Fruit fly (Drosophila melanogaster): Measurements from ENCODE around the gene Noc1.

The Noc1 gene

DNA sequence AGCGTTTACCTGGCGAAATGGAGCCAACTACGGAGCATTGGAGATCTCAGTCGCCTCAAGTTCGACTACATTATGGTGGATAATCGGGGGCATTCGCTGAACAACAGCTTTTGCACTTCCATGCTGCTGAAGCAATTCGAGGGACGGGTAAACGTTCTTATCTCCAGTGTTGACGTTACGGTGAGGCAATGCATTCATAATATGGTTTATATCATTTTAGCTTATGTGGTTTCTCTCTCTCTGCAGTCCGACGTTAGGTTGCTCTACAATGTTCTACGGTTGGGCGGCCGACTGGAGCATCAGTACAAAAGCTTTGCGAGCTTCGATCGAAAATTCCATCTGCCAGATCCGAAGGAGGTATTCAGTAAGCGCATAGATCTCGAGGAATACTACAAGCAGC lies 8.7 kb upstream of the Noc1 start:
- TF ChIP-seq toe (GFP tag; optimal IDR thresholded peaks at IDR 0.05): no peak
- peak; percentile 18 for TF ChIP-seq cic (GFP tag; optimal IDR thresholded peaks at IDR 0.05)

DNA sequence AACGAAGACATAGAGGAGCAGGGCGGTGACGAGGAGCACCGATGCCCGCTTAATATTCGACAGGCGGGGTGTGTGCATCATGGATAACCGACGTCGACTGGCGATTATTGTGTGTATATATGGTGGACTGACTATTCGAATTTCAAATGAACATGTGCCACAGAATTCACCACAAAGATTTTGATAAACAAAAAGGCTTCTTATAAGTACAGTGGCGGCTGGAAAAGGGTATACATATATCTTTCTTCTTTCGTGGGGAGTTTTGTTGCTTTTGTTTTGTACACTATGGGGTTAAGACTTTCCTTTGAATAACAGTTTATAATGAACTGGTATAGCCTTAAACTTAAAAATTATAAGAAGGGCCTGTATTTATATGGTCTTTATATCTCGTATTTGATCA lies 4.8 kb upstream of the Noc1 start, which contains the start of gene CG6310:
TSS of gene CG6310 (minus strand) at position 101 of the 400 bp plus-strand sequence.
- peak; percentile 29 for TF ChIP-seq Mnt (GFP tag; optimal IDR thresholded peaks at IDR 0.05)
- no peak for TF ChIP-seq ovo (GFP tag; optimal IDR thresholded peaks at IDR 0.05)

DNA sequence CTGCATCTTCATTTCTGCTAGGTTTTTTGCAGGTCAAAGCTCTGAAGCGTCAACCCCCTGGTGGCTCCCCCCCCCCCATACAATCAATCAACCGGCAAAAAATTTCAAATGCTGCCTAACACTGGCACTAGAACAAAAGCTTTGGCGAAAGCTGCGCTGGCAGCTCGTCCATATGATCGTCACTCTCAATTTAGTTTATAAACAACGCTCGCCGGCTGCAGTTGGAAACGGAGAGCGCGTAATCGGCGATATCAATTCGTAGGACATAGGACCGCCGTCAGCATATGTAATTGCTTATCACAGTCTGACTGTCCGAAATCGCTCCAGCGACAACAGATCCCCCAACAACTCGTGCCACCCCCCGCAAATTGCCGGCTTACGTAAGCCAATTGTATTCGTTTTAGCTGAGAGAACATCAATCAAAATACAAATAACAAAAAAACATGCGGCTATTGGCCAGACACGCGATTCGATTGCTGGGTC lies 4.2 kb upstream of the Noc1 start, which contains the start of gene Mocs1:
TSS of gene Mocs1 (plus strand) at position 155 of the 483 bp plus-strand sequence.
- TF ChIP-seq cnc (optimal IDR thresholded peaks at IDR 0.05): no peak
- peak; percentile 36 for TF ChIP-seq CG11617 (GFP tag; optimal IDR thresholded peaks at IDR 0.05)
- no peak for TF ChIP-seq CG5204 (GFP tag; optimal IDR thresholded peaks at IDR 0.05)
- TF ChIP-seq CG14711 (tag; optimal IDR thresholded peaks at IDR 0.05): peak; percentile 43
- TF ChIP-seq CG1620 (GFP tag; optimal IDR thresholded peaks at IDR 0.05): no peak
- no peak for TF ChIP-seq toe (GFP tag; optimal IDR thresholded peaks at IDR 0.05)
- peak; percentile 63 for TF ChIP-seq CG7101 (tag; optimal IDR thresholded peaks at IDR 0.05)
- no peak for TF ChIP-seq Hr96 (GFP tag; optimal IDR thresholded peaks at IDR 0.05)
- TF ChIP-seq cic (GFP tag; optimal IDR thresholded peaks at IDR 0.05): peak; percentile 79
- no peak for TF ChIP-seq Clk (GFP tag; optimal IDR thresholded peaks at IDR 0.05)
- peak; percentile 89 for TF ChIP-seq Mnt (GFP tag; optimal IDR thresholded peaks at IDR 0.05)
- peak; percentile 56 for TF ChIP-seq ovo (GFP tag; optimal IDR thresholded peaks at IDR 0.05)
- peak; percentile 46 for TF ChIP-seq pad (GFP tag; optimal IDR thresholded peaks at IDR 0.05)
- TF ChIP-seq tj (GFP tag; optimal IDR thresholded peaks at IDR 0.05): peak; percentile 98
- TF ChIP-seq CG12768 (GFP tag; optimal IDR thresholded peaks at IDR 0.05): peak; percentile 70
- peak; percentile 23 for TF ChIP-seq CG7045 (GFP tag; optimal IDR thresholded peaks at IDR 0.05)
- TF ChIP-seq CG33017 (tag; optimal IDR thresholded peaks at IDR 0.05): peak; percentile 22
- peak; percentile 13 for TF ChIP-seq bab1 (GFP tag; optimal IDR thresholded peaks at IDR 0.05)
- TF ChIP-seq Crg-1 (GFP tag; optimal IDR thresholded peaks at IDR 0.05): peak; percentile 48
- no peak for TF ChIP-seq kay (GFP tag; ENCODE audit: borderline replicate concordance)

DNA sequence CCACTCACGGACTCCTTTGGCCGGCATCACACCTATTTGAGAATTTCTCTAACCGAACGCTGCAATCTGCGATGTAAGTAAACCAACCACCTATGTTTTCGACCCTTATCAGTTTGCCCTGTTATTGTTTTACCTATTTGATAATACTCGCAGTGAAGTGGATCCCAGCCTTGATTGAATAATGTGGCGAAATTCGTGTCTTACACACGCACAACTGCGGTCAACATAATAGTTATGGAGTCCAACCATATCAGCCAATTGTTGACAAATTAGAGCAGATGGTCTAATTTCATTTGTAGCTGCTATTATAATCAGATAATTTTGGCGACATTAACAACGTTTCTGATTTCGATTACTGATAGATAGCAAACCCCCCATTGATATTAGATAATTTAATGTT lies 3.5 kb upstream of the Noc1 start:
- TF ChIP-seq CG7101 (tag; optimal IDR thresholded peaks at IDR 0.05) (no peak), CG14711 (tag; optimal IDR thresholded peaks at IDR 0.05) (no peak), kay (GFP tag; ENCODE audit: borderline replicate concordance) (no peak), Mnt (GFP tag; optimal IDR thresholded peaks at IDR 0.05) (no peak), CG33017 (tag; optimal IDR thresholded peaks at IDR 0.05) (no peak), cic (GFP tag; optimal IDR thresholded peaks at IDR 0.05) (no peak), pad (GFP tag; optimal IDR thresholded peaks at IDR 0.05) (no peak), CG12768 (GFP tag; optimal IDR thresholded peaks at IDR 0.05) (no peak), Crg-1 (GFP tag; optimal IDR thresholded peaks at IDR 0.05) (no peak), bab1 (GFP tag; optimal IDR thresholded peaks at IDR 0.05) (no peak), CG7045 (GFP tag; optimal IDR thresholded peaks at IDR 0.05) (no peak), tj (GFP tag; optimal IDR thresholded peaks at IDR 0.05) (no peak), Clk (GFP tag; optimal IDR thresholded peaks at IDR 0.05) (no peak), CG5204 (GFP tag; optimal IDR thresholded peaks at IDR 0.05) (no peak), ovo (GFP tag; optimal IDR thresholded peaks at IDR 0.05) (no peak)

DNA sequence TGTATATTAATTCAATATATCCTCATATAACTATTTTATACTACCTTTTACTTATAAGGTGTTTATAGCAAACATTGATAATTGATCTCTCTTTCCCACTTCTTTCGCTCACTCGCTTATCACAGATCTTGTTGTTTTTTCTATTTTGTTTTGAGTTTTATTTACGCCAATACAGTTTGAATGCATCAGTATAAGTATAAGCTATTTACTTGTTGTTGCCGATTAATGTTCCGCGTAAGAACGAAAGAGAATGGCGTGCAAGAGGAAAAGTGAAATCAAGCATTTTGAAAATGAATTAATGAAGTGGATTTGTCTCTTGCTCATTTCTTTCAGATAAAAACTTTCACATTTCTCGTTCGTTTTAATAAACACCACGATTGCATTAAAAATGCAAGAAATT lies 9.0 kb downstream of the Noc1 start:
- TF ChIP-seq CG11617 (GFP tag; optimal IDR thresholded peaks at IDR 0.05) (no peak), Hr96 (GFP tag; optimal IDR thresholded peaks at IDR 0.05) (no peak), CG12768 (GFP tag; optimal IDR thresholded peaks at IDR 0.05) (no peak), tj (GFP tag; optimal IDR thresholded peaks at IDR 0.05) (peak; percentile 48), ovo (GFP tag; optimal IDR thresholded peaks at IDR 0.05) (no peak), bab1 (GFP tag; optimal IDR thresholded peaks at IDR 0.05) (no peak), pad (GFP tag; optimal IDR thresholded peaks at IDR 0.05) (no peak), cic (GFP tag; optimal IDR thresholded peaks at IDR 0.05) (peak; percentile 77), CG7101 (tag; optimal IDR thresholded peaks at IDR 0.05) (no peak), Mnt (GFP tag; optimal IDR thresholded peaks at IDR 0.05) (no peak), CG7045 (GFP tag; optimal IDR thresholded peaks at IDR 0.05) (no peak), CG33017 (tag; optimal IDR thresholded peaks at IDR 0.05) (no peak), CG14711 (tag; optimal IDR thresholded peaks at IDR 0.05) (no peak), CG5204 (GFP tag; optimal IDR thresholded peaks at IDR 0.05) (no peak), CG1620 (GFP tag; optimal IDR thresholded peaks at IDR 0.05) (no peak), Crg-1 (GFP tag; optimal IDR thresholded peaks at IDR 0.05) (no peak), kay (GFP tag; ENCODE audit: borderline replicate concordance) (peak; percentile 96), Clk (GFP tag; optimal IDR thresholded peaks at IDR 0.05) (no peak)

DNA sequence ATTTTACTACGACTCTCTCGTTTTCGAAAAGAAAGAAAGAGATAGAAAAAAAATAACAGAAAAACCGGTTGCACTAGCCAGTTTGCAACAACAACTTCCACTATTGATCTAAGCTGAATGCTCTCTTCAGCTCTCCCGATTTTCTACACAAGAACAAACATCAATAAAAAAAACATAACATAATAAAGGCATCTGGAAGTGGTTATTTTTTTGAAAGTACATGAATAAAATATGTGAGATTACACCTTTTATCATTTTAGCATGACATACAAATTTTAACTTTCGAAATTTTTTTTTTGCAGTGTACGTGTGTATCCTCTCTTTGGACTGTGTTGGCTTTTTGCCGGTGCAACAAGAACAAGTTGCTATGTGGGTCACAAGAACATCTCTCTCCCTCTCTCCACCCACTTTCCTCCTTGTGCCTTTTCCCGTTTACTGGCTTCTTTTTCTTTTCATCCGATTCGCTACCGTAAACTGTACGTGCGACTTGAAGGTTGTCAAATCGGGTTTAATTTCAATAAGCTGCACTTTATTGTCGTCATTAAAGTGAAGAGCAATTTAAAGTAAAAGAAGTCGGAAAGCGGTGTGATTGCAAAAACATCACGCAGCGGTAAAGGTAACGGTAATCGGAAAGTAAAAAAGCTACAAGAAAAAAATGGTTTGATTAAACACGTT lies 10.1 kb downstream of the Noc1 start:
- TF ChIP-seq Clk (GFP tag; optimal IDR thresholded peaks at IDR 0.05) (peak; percentile 88), cnc (optimal IDR thresholded peaks at IDR 0.05) (no peak), tj (GFP tag; optimal IDR thresholded peaks at IDR 0.05) (peak; percentile 79), bab1 (GFP tag; optimal IDR thresholded peaks at IDR 0.05) (peak; percentile 96), CG14711 (tag; optimal IDR thresholded peaks at IDR 0.05) (peak; percentile 93), CG11617 (GFP tag; optimal IDR thresholded peaks at IDR 0.05) (peak; percentile 95), CG12768 (GFP tag; optimal IDR thresholded peaks at IDR 0.05) (peak; percentile 97), Mnt (GFP tag; optimal IDR thresholded peaks at IDR 0.05) (peak; percentile 65), ovo (GFP tag; optimal IDR thresholded peaks at IDR 0.05) (no peak), CG5204 (GFP tag; optimal IDR thresholded peaks at IDR 0.05) (no peak), kay (GFP tag; ENCODE audit: borderline replicate concordance) (peak; percentile 86), CG33017 (tag; optimal IDR thresholded peaks at IDR 0.05) (peak; percentile 96), toe (GFP tag; optimal IDR thresholded peaks at IDR 0.05) (no peak), Crg-1 (GFP tag; optimal IDR thresholded peaks at IDR 0.05) (peak; percentile 93), CG7045 (GFP tag; optimal IDR thresholded peaks at IDR 0.05) (peak; percentile 94), pad (GFP tag; optimal IDR thresholded peaks at IDR 0.05) (peak; percentile 85), Hr96 (GFP tag; optimal IDR thresholded peaks at IDR 0.05) (no peak), CG7101 (tag; optimal IDR thresholded peaks at IDR 0.05) (peak; percentile 94), cic (GFP tag; optimal IDR thresholded peaks at IDR 0.05) (peak; percentile 82), CG1620 (GFP tag; optimal IDR thresholded peaks at IDR 0.05) (peak; percentile 93)
